Worm (Caenorhabditis elegans): ENCODE data around the gene clec-119.

Gene clec-119

ce11 chrII:1255637-1256036 lies at the start of gene clec-119:
Gene clec-119 (plus strand): TSS chrII:1255937.
- TF ChIP-seq lin-39 (tag; optimal IDR thresholded peaks at IDR 0.05) = no peak
- TF ChIP-seq spr-1 (tag; optimal IDR thresholded peaks at IDR 0.05) = no peak
- TF ChIP-seq lir-3 (tag; optimal IDR thresholded peaks at IDR 0.05) = no peak
- no peak for TF ChIP-seq arid-1 (GFP tag; conservative IDR thresholded peaks at IDR 0.05)
- TF ChIP-seq unc-62 (GFP tag; optimal IDR thresholded peaks at IDR 0.05 in 1 of 2) = no peak
- TF ChIP-seq unc-62 (tag; optimal IDR thresholded peaks at IDR 0.05) = no peak
- TF ChIP-seq skn-1 (tag; optimal IDR thresholded peaks at IDR 0.05) = no peak
- TF ChIP-seq mes-2 (tag; optimal IDR thresholded peaks at IDR 0.05; ENCODE audit: poor library complexity, severe bottlenecking) = no peak
- no peak for TF ChIP-seq unc-39 (tag; optimal IDR thresholded peaks at IDR 0.05)
- no peak for TF ChIP-seq ZK546.5 (tag; optimal IDR thresholded peaks at IDR 0.05)

DNA sequence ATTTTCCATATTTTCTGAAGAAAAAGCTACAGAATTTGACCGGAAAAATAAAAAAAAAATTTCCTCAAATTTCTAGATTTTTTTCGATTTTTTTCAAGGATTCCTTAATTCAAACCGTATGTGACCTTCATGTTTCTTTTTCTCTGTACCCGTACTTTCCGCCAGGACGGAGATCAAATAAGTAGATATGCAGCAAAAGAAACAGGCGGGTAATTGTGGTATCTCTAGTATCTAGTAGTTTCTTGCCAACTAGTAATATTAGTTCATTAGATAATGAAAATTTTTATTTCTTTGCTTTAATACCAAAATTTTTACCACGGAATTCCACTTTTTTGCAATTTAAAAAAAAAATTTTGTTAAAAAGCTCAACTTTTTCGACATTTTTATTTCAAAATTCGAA lies 41.1 kb upstream of the clec-119 start:
- TF ChIP-seq T26A8.4 (GFP tag; IDR thresholded peaks at IDR 0.05) (no peak), nhr-111 (GFP tag; optimal IDR thresholded peaks at IDR 0.05) (no peak), spr-3 (GFP tag; optimal IDR thresholded peaks at IDR 0.05) (no peak), zfp-3 (GFP tag; conservative IDR thresholded peaks at IDR 0.05) (no peak), php-3 (GFP tag; IDR thresholded peaks at IDR 0.05) (no peak), ceh-20 (GFP tag; IDR thresholded peaks at IDR 0.05) (no peak), nhr-41 (GFP tag; IDR thresholded peaks at IDR 0.05) (no peak), lim-7 (GFP tag; IDR thresholded peaks at IDR 0.05) (no peak), nhr-10 (tag; optimal IDR thresholded peaks at IDR 0.05) (no peak), ZK337.2 (GFP tag; IDR thresholded peaks at IDR 0.05) (no peak), F49E8.2 (tag; optimal IDR thresholded peaks at IDR 0.05; ENCODE audit: borderline replicate concordance) (no peak), madf-9 (GFP tag; conservative IDR thresholded peaks at IDR 0.05) (no peak), aha-1 (tag) (no peak), mep-1 (tag; optimal IDR thresholded peaks at IDR 0.05) (no peak), D1046.2 (GFP tag; IDR thresholded peaks at IDR 0.05) (no peak), unc-39 (tag; optimal IDR thresholded peaks at IDR 0.05) (no peak)

DNA sequence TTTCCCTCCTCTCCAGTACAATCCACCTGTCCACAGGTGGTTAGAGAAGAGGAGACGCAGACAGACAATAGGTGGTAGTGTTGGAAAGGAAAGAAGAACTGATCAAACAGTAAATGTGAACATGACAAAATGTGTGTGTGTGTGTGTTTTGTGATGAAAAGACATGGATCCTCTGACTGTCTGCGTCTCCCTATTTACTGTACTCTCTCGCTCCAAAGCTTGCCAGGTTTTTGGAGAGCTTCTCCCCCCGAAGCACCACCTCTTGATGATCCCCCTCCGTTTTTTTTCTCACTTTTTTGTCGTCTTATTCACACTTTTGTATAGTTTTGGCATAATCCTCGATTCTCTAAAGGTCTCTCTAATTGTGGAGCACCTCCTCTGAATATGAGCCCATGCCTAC lies 38.5 kb upstream of the clec-119 start:
- TF ChIP-seq nhr-10 (tag; optimal IDR thresholded peaks at IDR 0.05) (no peak), hlh-30 (tag; optimal IDR thresholded peaks at IDR 0.05; ENCODE audit: insufficient read depth) (no peak), pha-4 (GFP tag; IDR thresholded peaks at IDR 0.05) (no peak), pha-4 (tag; optimal IDR thresholded peaks at IDR 0.05) (peak; percentile 33), ztf-11 (tag; optimal IDR thresholded peaks at IDR 0.05) (no peak), hmg-1.1 (GFP tag; IDR thresholded peaks at IDR 0.05) (0 out of 2 replicates have a peak, but pooled peaks have one; percentile 17), hlh-11 (tag; optimal IDR thresholded peaks at IDR 0.05) (peak; percentile 33), nhr-28 (tag; optimal IDR thresholded peaks at IDR 0.05) (peak; percentile 8)

ce11 chrII:1228943-1229342 lies 26.8 kb upstream of the clec-119 start:
- peak in 1 of 2 experiments; percentile 92 for TF ChIP-seq unc-62 (GFP tag; optimal IDR thresholded peaks at IDR 0.05 in 1 of 2)
- no peak for TF ChIP-seq unc-62 (tag; optimal IDR thresholded peaks at IDR 0.05)
- no peak for TF ChIP-seq Y48G9A.11 (GFP tag; IDR thresholded peaks at IDR 0.05)
- peak; percentile 57; the same call in 1 of the 2 replicates for TF ChIP-seq set-16 (GFP tag; IDR thresholded peaks at IDR 0.05)

ce11 chrII:1232967-1233366 lies 22.8 kb upstream of the clec-119 start:
- TF ChIP-seq duxl-1 (tag; optimal IDR thresholded peaks at IDR 0.05; ENCODE audit: poor library complexity) (no peak), unc-39 (tag; optimal IDR thresholded peaks at IDR 0.05) (no peak), tra-1 (GFP tag; IDR thresholded peaks at IDR 0.05) (no peak), aha-1 (tag) (no peak), daf-16 (GFP tag; optimal IDR thresholded peaks at IDR 0.05) (no peak), daf-16 (tag; optimal IDR thresholded peaks at IDR 0.05) (peak; percentile 24), mes-2 (tag; optimal IDR thresholded peaks at IDR 0.05; ENCODE audit: poor library complexity, severe bottlenecking) (no peak), egl-27 (tag; optimal IDR thresholded peaks at IDR 0.05) (no peak), lir-3 (tag; optimal IDR thresholded peaks at IDR 0.05) (no peak), lsy-2 (tag; optimal IDR thresholded peaks at IDR 0.05) (no peak), hmg-1.1 (GFP tag; IDR thresholded peaks at IDR 0.05) (no peak), gei-8 (GFP tag; optimal IDR thresholded peaks at IDR 0.05) (no peak), attf-4 (tag; optimal IDR thresholded peaks at IDR 0.05) (no peak), nhr-41 (GFP tag; IDR thresholded peaks at IDR 0.05) (no peak), sdz-12 (GFP tag; optimal IDR thresholded peaks at IDR 0.05) (no peak), nhr-77 (tag; optimal IDR thresholded peaks at IDR 0.05) (no peak), dve-1 (tag; optimal IDR thresholded peaks at IDR 0.05; ENCODE audit: insufficient read depth) (peak; percentile 13)
